Worm (Caenorhabditis elegans) whole organism, L1 larva: Measurements from ENCODE around the gene F41E6.5.

Source experiments
- alr-1 ChIP-seq: fragments of 200-800 bp; sonication (Bioruptor generic); optimal IDR thresholded peaks from 2 replicates; lab custom pipeline; 2018; ENCODE audit warnings: borderline replicate concordance, mild to moderate bottlenecking, missing genetic modification characterization, missing compliant biosample characterization
- aly-2 ChIP-seq: fragments of 150-350 bp; optimal IDR thresholded peaks from 2 replicates; lab custom pipeline; 2014; ENCODE audit warnings: missing biosample characterization, missing genetic modification characterization
- ceh-88 ChIP-seq: fragments of 200-800 bp; sonication (Bioruptor generic); IDR thresholded peaks from 2 replicates; pipeline ENCODE4 v1.3.6; 2022; ENCODE audit warnings: missing genetic modification characterization, missing compliant biosample characterization
- fkh-10 ChIP-seq: sonication (generic microtip); optimal IDR thresholded peaks from 2 replicates; lab custom pipeline; 2017; ENCODE audit warnings: missing biosample characterization, missing genetic modification reagents, missing genetic modification characterization
- lin-13 ChIP-seq: fragments of 150-350 bp; optimal IDR thresholded peaks from 2 replicates; lab custom pipeline; 2014; ENCODE audit warnings: missing biosample characterization, missing genetic modification reagents, missing genetic modification characterization
- mdl-1 ChIP-seq, 2 experiments: fragments of 150-350 bp; optimal IDR thresholded peaks; 2 replicates each; lab custom pipeline; 2014 to 2017; ENCODE audit warnings: missing biosample characterization in 2 of 2, missing genetic modification characterization in 2 of 2, inconsistent platforms in 1 of 2
- nhr-28 ChIP-seq: fragments of 150-350 bp; optimal IDR thresholded peaks from 2 replicates; lab custom pipeline; 2014; ENCODE audit warnings: missing biosample characterization, missing genetic modification characterization
- skn-1 ChIP-seq: fragments of 150-350 bp; optimal IDR thresholded peaks from 2 replicates; lab custom pipeline; 2014; ENCODE audit warnings: missing biosample characterization, missing genetic modification characterization
- unc-62 ChIP-seq: fragments of 150-350 bp; optimal IDR thresholded peaks from 2 replicates; lab custom pipeline; 2014; ENCODE audit warnings: missing biosample characterization, missing genetic modification reagents, missing genetic modification characterization
- ztf-4 ChIP-seq: fragments of 150-350 bp; optimal IDR thresholded peaks from 2 replicates; lab custom pipeline; 2014; ENCODE audit warnings: missing biosample characterization, missing genetic modification characterization

- no peak for TF ChIP-seq nhr-28 (tag; lab: Kevin White, UChicago)
- TF ChIP-seq mdl-1 (tag; optimal IDR thresholded peaks at IDR 0.05; lab: Kevin White, UChicago): peak in 1 of 2 experiments; percentile 70
- TF ChIP-seq ztf-4 (tag; lab: Kevin White, UChicago): peak; percentile 47
- TF ChIP-seq aly-2: no peak
- TF ChIP-seq ceh-88: no peak
- TF ChIP-seq alr-1 (tag; lab: Kevin White, UChicago): no peak
- peak; percentile 83 for TF ChIP-seq skn-1 (tag; lab: Kevin White, UChicago)
- no peak for TF ChIP-seq fkh-10 (GFP tag; lab: Kevin White, UChicago)
- TF ChIP-seq unc-62 (GFP tag; lab: Kevin White, UChicago): no peak
- peak; percentile 81 for TF ChIP-seq lin-13 (GFP tag; lab: Kevin White, UChicago)
These were observed 28.0 kb downstream of the F41E6.5 start, which contains the start of gene atg-18 for ce11 chrV:8631277-8631765.
